Fruit fly (Drosophila melanogaster) whole organism, prepupa: Measurements from ENCODE around the gene CG1440.

Source experiments
- Blimp-1 ChIP-seq: fragments of 200-800 bp; sonication (Bioruptor generic); optimal IDR thresholded peaks from 3 replicates; lab custom pipeline; 2017; ENCODE audit warnings: missing biosample characterization, missing genetic modification characterization, mild to moderate bottlenecking, moderate library complexity, missing genetic modification reagents
- CG31627 ChIP-seq: fragments of 200-800 bp; sonication (Bioruptor generic); optimal IDR thresholded peaks from 3 replicates; lab custom pipeline; 2016; ENCODE audit warnings: missing biosample characterization, missing genetic modification characterization
- CG6808 ChIP-seq: fragments of 200-800 bp; sonication (Bioruptor generic); optimal IDR thresholded peaks from 3 replicates; lab custom pipeline; 2017; ENCODE audit warnings: missing biosample characterization, missing genetic modification characterization, mild to moderate bottlenecking, moderate library complexity, missing genetic modification reagents
- CG6854 ChIP-seq: fragments of 200-800 bp; sonication (Bioruptor generic); optimal IDR thresholded peaks from 2 replicates; lab custom pipeline; 2017; ENCODE audit warnings: missing biosample characterization, mild to moderate bottlenecking, missing genetic modification characterization
- Eip78C ChIP-seq: fragments of 200-800 bp; sonication (Bioruptor generic); peaks from one replicate; lab custom pipeline; 2016; ENCODE audit warnings: missing biosample characterization, missing genetic modification characterization
- Met ChIP-seq: fragments of 200-800 bp; sonication (Bioruptor generic); optimal IDR thresholded peaks from 3 replicates; lab custom pipeline; 2016; ENCODE audit warnings: missing biosample characterization, missing genetic modification characterization
- OdsH ChIP-seq: fragments of 200-800 bp; sonication (Bioruptor generic); optimal IDR thresholded peaks from 3 replicates; lab custom pipeline; 2016; ENCODE audit warnings: missing biosample characterization, missing genetic modification characterization
- Sox14 ChIP-seq: fragments of 200-800 bp; sonication (Bioruptor generic); optimal IDR thresholded peaks from 3 replicates; lab custom pipeline; 2016; ENCODE audit warnings: missing biosample characterization, missing genetic modification characterization
- cyc ChIP-seq: fragments of 200-800 bp; sonication (Bioruptor generic); optimal IDR thresholded peaks from 3 replicates; lab custom pipeline; 2016; ENCODE audit warnings: missing biosample characterization, missing genetic modification characterization
- net ChIP-seq: fragments of 200-800 bp; sonication (Bioruptor generic); optimal IDR thresholded peaks from 3 replicates; lab custom pipeline; 2016; ENCODE audit warnings: missing biosample characterization, missing genetic modification characterization
- svp ChIP-seq: fragments of 200-800 bp; sonication (Bioruptor generic); peaks from one replicate; lab custom pipeline; 2016; ENCODE audit warnings: missing biosample characterization, missing genetic modification characterization

DNA sequence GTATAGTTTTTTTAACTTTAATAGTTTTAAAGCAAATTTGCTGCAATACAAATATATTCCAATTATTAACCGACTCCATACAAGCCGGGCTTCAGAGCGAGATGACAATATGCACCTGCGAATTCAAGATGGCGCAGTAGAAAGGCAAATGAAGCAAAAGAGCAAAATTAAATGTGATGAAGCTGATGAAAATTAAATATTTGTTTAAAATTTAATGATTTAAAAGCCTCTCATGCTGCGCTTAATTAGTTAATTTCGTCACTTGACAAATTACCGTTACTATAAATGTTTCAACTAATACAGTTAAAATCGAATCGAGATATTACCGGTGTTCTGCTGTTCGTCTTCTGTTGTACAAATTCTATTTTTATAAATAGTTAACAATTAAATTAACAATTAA is 52.2 kb downstream of the CG1440 start, which contains the start of gene CG33181:
- TF ChIP-seq Eip78C (GFP tag; lab: Kevin White, UChicago) = no peak
- no peak for TF ChIP-seq Blimp-1 (GFP tag; lab: Kevin White, UChicago)
- no peak for TF ChIP-seq OdsH
- TF ChIP-seq net (GFP tag; lab: Kevin White, UChicago) = no peak
- no peak for TF ChIP-seq cyc (GFP tag; lab: Kevin White, UChicago)
- TF ChIP-seq Met (GFP tag; lab: Kevin White, UChicago) = no peak
- no peak for TF ChIP-seq svp (GFP tag; lab: Kevin White, UChicago)
- TF ChIP-seq CG6808 = no peak
- TF ChIP-seq Sox14 = no peak
- TF ChIP-seq CG31627 (GFP tag; lab: Kevin White, UChicago) = no peak
- no peak for TF ChIP-seq CG6854 (GFP tag; lab: Kevin White, UChicago)
